Worm (Caenorhabditis elegans) whole organism, L2 larva: Measurements from ENCODE around the gene ani-1.

Experiments used
- lin-11 ChIP-seq: fragments of 150-350 bp; sonication (generic microtip); optimal IDR thresholded peaks from 2 replicates; lab custom pipeline; 2014; ENCODE audit warnings: missing biosample characterization, missing genetic modification characterization, inconsistent platforms, mixed read lengths
- lin-13 ChIP-seq: fragments of 150-350 bp; optimal IDR thresholded peaks from 2 replicates; lab custom pipeline; 2014; ENCODE audit warnings: missing biosample characterization, missing genetic modification reagents, missing genetic modification characterization
- nhr-237 ChIP-seq: fragments of 150-350 bp; optimal IDR thresholded peaks from 2 replicates; lab custom pipeline; 2014; ENCODE audit warnings: missing biosample characterization, missing genetic modification characterization
- sem-4 ChIP-seq: fragments of 150-350 bp; optimal IDR thresholded peaks from 2 replicates; lab custom pipeline; 2014; ENCODE audit warnings: missing biosample characterization, missing genetic modification reagents, missing genetic modification characterization
- skn-1 ChIP-seq: sonication (generic microtip); optimal IDR thresholded peaks from 2 replicates; lab custom pipeline; 2017; ENCODE audit warnings: missing biosample characterization, missing genetic modification characterization
- snpc-4 ChIP-seq: fragments of 150-350 bp; optimal IDR thresholded peaks from 2 replicates; lab custom pipeline; 2014; ENCODE audit warnings: missing biosample characterization, missing genetic modification characterization
- unc-55 ChIP-seq: fragments of 150-350 bp; sonication (generic microtip); optimal IDR thresholded peaks from 3 replicates; lab custom pipeline; 2014; ENCODE audit warnings: missing biosample characterization, missing genetic modification reagents, missing genetic modification characterization

ce11 chrIII:12466310-12466709 is 13.1 kb upstream of the ani-1 start, which contains the start of gene pstk-1:
- TF ChIP-seq lin-13: no peak
- no peak for TF ChIP-seq sem-4 (tag; lab: Kevin White, UChicago)
- no peak for TF ChIP-seq lin-11
- no peak for TF ChIP-seq unc-55 (GFP tag; lab: Kevin White, UChicago)
- TF ChIP-seq skn-1 (tag; lab: Kevin White, UChicago): no peak
- no peak for TF ChIP-seq nhr-237 (tag; lab: Kevin White, UChicago)
- no peak for TF ChIP-seq snpc-4 (tag; lab: Kevin White, UChicago)
